Worm (Caenorhabditis elegans) whole organism, L2 larva: ENCODE data around the gene cutl-15.

Experiments
- C34F6.9 ChIP-seq: fragments of 150-350 bp; optimal IDR thresholded peaks from 2 replicates; lab custom pipeline; 2014; ENCODE audit warnings: missing biosample characterization, missing genetic modification characterization
- aly-2 ChIP-seq: fragments of 150-350 bp; optimal IDR thresholded peaks from 2 replicates; lab custom pipeline; 2014; ENCODE audit warnings: missing biosample characterization, missing genetic modification characterization
- blmp-1 ChIP-seq: sonication (generic microtip); optimal IDR thresholded peaks from 2 replicates; lab custom pipeline; 2017; ENCODE audit warnings: missing genetic modification characterization, mild to moderate bottlenecking, missing compliant biosample characterization, antibody characterized with exemption, moderate library complexity; ENCODE audit not compliant: insufficient read depth
- ceh-82 ChIP-seq: fragments of 150-350 bp; optimal IDR thresholded peaks from 2 replicates; lab custom pipeline; 2014; ENCODE audit warnings: missing biosample characterization, missing genetic modification characterization
- dmd-4 ChIP-seq: sonication (generic microtip); optimal IDR thresholded peaks from 2 replicates; lab custom pipeline; 2017; ENCODE audit warnings: missing biosample characterization, missing genetic modification characterization
- elt-1 ChIP-seq: fragments of 150-350 bp; optimal IDR thresholded peaks from 2 replicates; lab custom pipeline; 2014; ENCODE audit warnings: missing biosample characterization, missing genetic modification characterization
- fos-1 ChIP-seq: fragments of 150-350 bp; optimal IDR thresholded peaks from 2 replicates; lab custom pipeline; 2014; ENCODE audit warnings: missing biosample characterization, missing genetic modification characterization
- lin-13 ChIP-seq: fragments of 150-350 bp; optimal IDR thresholded peaks from 2 replicates; lab custom pipeline; 2014; ENCODE audit warnings: missing biosample characterization, missing genetic modification reagents, missing genetic modification characterization
- lin-39 ChIP-seq: fragments of 150-350 bp; optimal IDR thresholded peaks from 2 replicates; lab custom pipeline; 2014; ENCODE audit warnings: missing biosample characterization, missing genetic modification reagents, missing genetic modification characterization
- lsy-2 ChIP-seq, 2 experiments: fragments of 150-350 bp in 1 of 2; sonication (generic microtip) in 1 of 2; optimal IDR thresholded peaks; 2 replicates each; lab custom pipeline; 2014 to 2017; ENCODE audit warnings: missing biosample characterization in 2 of 2, missing genetic modification characterization in 2 of 2
- mab-5 ChIP-seq: fragments of 150-350 bp; optimal IDR thresholded peaks from 2 replicates; lab custom pipeline; 2014; ENCODE audit warnings: missing biosample characterization, missing genetic modification characterization
- mbf-1 ChIP-seq: sonication (generic microtip); optimal IDR thresholded peaks from 2 replicates; lab custom pipeline; 2017; ENCODE audit warnings: missing biosample characterization, missing genetic modification characterization
- nhr-11 ChIP-seq: fragments of 150-350 bp; optimal IDR thresholded peaks from 2 replicates; lab custom pipeline; 2014; ENCODE audit warnings: missing biosample characterization, missing genetic modification characterization
- nhr-129 ChIP-seq: fragments of 150-350 bp; optimal IDR thresholded peaks from 2 replicates; lab custom pipeline; 2014; ENCODE audit warnings: missing biosample characterization, missing genetic modification characterization
- nhr-23 ChIP-seq: fragments of 150-350 bp; optimal IDR thresholded peaks from 2 replicates; lab custom pipeline; 2014; ENCODE audit warnings: missing biosample characterization, missing genetic modification reagents, missing genetic modification characterization
- nhr-6 ChIP-seq: fragments of 150-350 bp; optimal IDR thresholded peaks from 2 replicates; lab custom pipeline; 2014; ENCODE audit warnings: missing biosample characterization, missing genetic modification characterization
- nhr-77 ChIP-seq: fragments of 150-350 bp; optimal IDR thresholded peaks from 2 replicates; lab custom pipeline; 2014; ENCODE audit warnings: missing biosample characterization, missing genetic modification characterization
- peb-1 ChIP-seq: fragments of 150-350 bp; optimal IDR thresholded peaks from 2 replicates; lab custom pipeline; 2014; ENCODE audit warnings: missing biosample characterization, missing genetic modification characterization
- sem-4 ChIP-seq: fragments of 150-350 bp; optimal IDR thresholded peaks from 2 replicates; lab custom pipeline; 2014; ENCODE audit warnings: missing biosample characterization, missing genetic modification reagents, missing genetic modification characterization
- skn-1 ChIP-seq: sonication (generic microtip); optimal IDR thresholded peaks from 2 replicates; lab custom pipeline; 2017; ENCODE audit warnings: missing biosample characterization, missing genetic modification characterization
- sma-3 ChIP-seq: sonication (generic microtip); optimal IDR thresholded peaks from 2 replicates; lab custom pipeline; 2016; ENCODE audit warnings: missing genetic modification reagents, missing genetic modification characterization, missing compliant biosample characterization
- sma-9 ChIP-seq, 2 experiments: fragments of 150-350 bp in 1 of 2; sonication (generic microtip) in 1 of 2; optimal IDR thresholded peaks; 2 replicates each; lab custom pipeline; 2014 to 2016; ENCODE audit warnings: missing genetic modification characterization in 2 of 2, mild to moderate bottlenecking in 1 of 2, missing biosample characterization in 1 of 2, missing compliant biosample characterization in 1 of 2, missing genetic modification reagents in 1 of 2, moderate library complexity in 1 of 2
- snpc-4 ChIP-seq: fragments of 150-350 bp; optimal IDR thresholded peaks from 2 replicates; lab custom pipeline; 2014; ENCODE audit warnings: missing biosample characterization, missing genetic modification characterization
- unc-39 ChIP-seq: fragments of 150-350 bp; optimal IDR thresholded peaks from 2 replicates; lab custom pipeline; 2014; ENCODE audit warnings: missing biosample characterization, missing genetic modification characterization
- unc-55 ChIP-seq: fragments of 150-350 bp; sonication (generic microtip); optimal IDR thresholded peaks from 3 replicates; lab custom pipeline; 2014; ENCODE audit warnings: missing biosample characterization, missing genetic modification reagents, missing genetic modification characterization
- unc-62 ChIP-seq: fragments of 150-350 bp; optimal IDR thresholded peaks from 2 replicates; lab custom pipeline; 2014; ENCODE audit warnings: missing biosample characterization, missing genetic modification reagents, missing genetic modification characterization
- zag-1 ChIP-seq: fragments of 150-350 bp; optimal IDR thresholded peaks from 2 replicates; lab custom pipeline; 2014; ENCODE audit warnings: missing biosample characterization, missing genetic modification characterization
- ztf-1 ChIP-seq: fragments of 200-800 bp; sonication (Bioruptor generic); conservative IDR thresholded peaks from 2 replicates; pipeline ENCODE4 v1.3.6; 2022; ENCODE audit warnings: missing genetic modification characterization, missing compliant biosample characterization

Gene cutl-15

DNA sequence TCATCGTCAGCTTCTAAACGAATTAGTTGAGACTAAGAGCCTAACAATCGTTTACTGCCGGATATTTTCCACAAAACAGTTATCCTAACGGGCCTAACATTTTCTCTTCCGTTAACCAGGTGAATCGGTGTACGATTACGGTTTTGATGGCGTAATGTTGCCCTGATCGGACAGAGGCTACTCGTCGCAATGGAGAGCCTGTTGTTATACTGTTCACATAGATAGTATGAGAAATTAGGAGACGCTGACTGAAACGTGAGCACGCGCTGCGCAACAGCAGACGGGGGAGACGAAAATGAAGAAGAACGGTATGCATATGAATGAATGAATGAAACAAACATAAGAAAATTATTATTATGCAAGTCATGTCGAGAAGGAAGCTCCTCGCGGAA, 48.1 kb downstream of the cutl-15 start:
- TF ChIP-seq snpc-4: no peak
- no peak for TF ChIP-seq ztf-1
- no peak for TF ChIP-seq fos-1 (tag; lab: Kevin White, UChicago)
- no peak for TF ChIP-seq sem-4 (tag; lab: Kevin White, UChicago)
- TF ChIP-seq unc-39: no peak
- TF ChIP-seq nhr-129 (tag; lab: Kevin White, UChicago): no peak
- TF ChIP-seq lin-39: no peak
- TF ChIP-seq sma-3: no peak
- no peak for TF ChIP-seq zag-1 (tag; lab: Kevin White, UChicago)
- TF ChIP-seq, all 48 proteins: peak for 0

DNA sequence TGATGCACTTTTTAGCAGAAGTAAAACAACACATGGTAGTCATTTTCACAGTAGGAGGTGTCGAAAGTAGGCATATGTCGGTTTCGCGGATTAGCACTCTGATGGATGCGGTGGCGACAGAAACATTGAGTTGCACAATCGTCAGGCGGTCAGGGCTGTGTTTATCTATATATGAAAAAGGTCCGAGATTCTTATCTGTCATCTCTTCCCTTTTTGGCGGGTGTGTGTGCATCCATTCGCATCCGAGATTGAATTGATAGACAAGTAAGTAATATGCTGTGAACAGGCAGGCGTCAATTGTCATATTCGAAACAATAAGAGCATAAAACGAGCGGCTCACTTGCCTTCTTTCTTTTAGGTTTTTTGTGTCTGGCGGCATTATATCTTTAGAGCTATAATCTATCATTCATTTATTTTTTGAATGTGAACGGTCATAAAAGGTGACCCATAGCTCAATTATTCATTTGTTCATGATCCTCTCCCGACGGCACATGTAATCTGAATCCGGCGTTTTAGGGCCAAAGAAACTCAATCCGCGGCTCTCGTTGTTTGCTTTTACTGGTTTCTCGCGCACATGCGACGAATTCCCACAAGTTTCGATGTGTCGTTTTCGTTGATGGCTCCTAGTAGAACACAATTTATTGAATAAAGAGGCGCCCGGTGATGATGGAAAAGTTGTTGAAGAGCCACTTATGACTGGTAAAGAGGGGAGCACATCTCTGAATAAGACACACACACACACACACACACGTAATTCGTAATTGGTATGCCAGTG, 48.7 kb downstream of the cutl-15 start:
- TF ChIP-seq peb-1 (tag; lab: Kevin White, UChicago) (no peak), sem-4 (tag; lab: Kevin White, UChicago) (no peak)

DNA sequence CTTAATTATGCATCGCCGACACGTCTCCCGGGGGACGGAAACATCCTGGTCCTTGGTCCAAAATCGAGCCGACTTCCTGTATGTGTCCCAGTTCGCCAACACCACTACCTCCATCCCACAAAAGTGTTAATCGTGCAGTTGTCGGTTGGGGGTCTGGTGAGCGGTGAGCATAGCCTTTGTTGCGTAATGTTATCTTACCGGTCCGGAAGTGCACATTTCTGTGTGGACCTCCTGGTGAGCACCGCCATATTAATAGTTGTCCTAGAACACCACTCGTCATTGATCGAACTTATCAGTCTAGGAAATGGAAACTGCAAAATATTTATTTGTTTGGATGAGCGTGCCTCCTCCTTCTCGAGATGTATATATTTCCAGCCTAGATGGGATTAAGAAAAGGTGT, 50.2 kb downstream of the cutl-15 start:
- TF ChIP-seq fos-1 (tag; lab: Kevin White, UChicago): no peak
- TF ChIP-seq mab-5 (tag; lab: Kevin White, UChicago): no peak

DNA sequence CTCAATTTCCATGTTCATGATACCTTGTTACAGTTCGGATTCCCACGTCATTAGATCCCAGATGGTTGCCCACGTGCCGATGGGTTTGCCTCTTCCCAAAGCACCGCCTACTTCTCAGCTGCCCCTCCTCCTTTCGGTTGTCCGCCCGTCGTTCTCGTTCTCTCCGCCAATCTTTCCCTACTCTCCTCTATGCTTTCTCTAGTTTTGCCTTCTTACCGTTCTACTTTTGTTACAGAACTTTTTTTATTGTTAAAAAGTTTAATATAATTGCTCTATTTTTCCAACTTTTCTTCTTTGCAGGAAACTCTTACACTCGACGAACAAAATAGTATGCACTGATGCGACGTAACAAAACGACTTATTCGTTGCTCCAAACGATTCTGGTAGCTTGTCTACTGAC, 50.9 kb downstream of the cutl-15 start, which contains the start of gene lat-1:
lat-1 (plus strand) TSS at position 301 of the 400 bp plus-strand sequence.
- no peak for TF ChIP-seq mbf-1
- TF ChIP-seq ztf-1: no peak
- TF ChIP-seq skn-1 (tag; lab: Kevin White, UChicago): no peak
- no peak for TF ChIP-seq fos-1 (tag; lab: Kevin White, UChicago)
- no peak for TF ChIP-seq nhr-11 (tag; lab: Kevin White, UChicago)
- no peak for TF ChIP-seq unc-55 (GFP tag; lab: Kevin White, UChicago)
- TF ChIP-seq elt-1: no peak
- no peak for TF ChIP-seq sem-4 (tag; lab: Kevin White, UChicago)
- no peak for TF ChIP-seq lin-13
- TF ChIP-seq nhr-23: no peak
- no peak for TF ChIP-seq C34F6.9 (tag; lab: Kevin White, UChicago)
- no peak for TF ChIP-seq zag-1 (tag; lab: Kevin White, UChicago)
- TF ChIP-seq nhr-6 (tag; lab: Kevin White, UChicago): no peak
- no peak for TF ChIP-seq sma-9 (GFP tag; optimal IDR thresholded peaks at IDR 0.05; lab: Kevin White, UChicago)
- no peak for TF ChIP-seq sma-9 (tag; optimal IDR thresholded peaks at IDR 0.05; lab: Kevin White, UChicago)
- no peak for TF ChIP-seq unc-62 (GFP tag; lab: Kevin White, UChicago)
- no peak for TF ChIP-seq lsy-2 (tag; optimal IDR thresholded peaks at IDR 0.05; lab: Kevin White, UChicago)

DNA sequence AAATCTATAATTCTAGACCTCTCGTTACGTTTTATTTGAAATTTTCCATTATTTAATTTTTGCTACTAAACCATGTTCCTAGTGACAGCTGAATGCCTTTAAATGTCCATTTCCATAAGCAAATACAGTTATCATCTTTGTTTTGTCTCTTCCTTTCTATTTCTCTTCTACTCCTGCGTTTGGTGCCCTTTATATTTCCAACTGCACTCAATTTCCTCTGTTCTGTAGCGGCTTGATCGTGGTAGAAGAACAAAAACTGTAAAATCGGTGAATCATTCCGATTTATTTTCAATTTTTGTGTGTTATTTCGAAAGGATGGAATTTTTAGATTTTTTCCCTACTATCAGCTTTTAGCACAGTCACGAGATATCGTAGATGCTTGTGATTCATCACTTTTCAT, 51.6 kb downstream of the cutl-15 start:
- no peak for TF ChIP-seq ceh-82 (tag; lab: Kevin White, UChicago)
- TF ChIP-seq unc-39: no peak
- TF ChIP-seq fos-1 (tag; lab: Kevin White, UChicago): peak; percentile 47

DNA sequence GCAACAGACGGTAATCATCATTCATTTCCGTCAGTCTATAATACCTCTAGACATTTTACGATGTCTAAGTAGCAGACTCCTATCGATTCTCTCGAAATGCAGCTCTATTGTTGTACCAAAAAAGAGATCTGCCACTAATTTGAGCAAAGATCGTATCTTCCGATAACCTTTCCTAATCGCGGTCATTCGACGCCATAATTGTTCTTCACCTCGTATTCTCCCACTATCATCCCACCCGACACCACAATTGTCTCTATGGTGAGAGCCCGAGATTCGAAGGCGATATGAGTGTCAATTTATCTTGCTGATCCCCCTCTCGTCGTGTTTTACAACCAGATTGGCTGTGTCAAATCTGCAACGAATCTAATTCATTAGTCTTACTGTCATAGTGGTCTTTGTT, 52.1 kb downstream of the cutl-15 start:
- no peak for TF ChIP-seq ztf-1
- TF ChIP-seq mab-5 (tag; lab: Kevin White, UChicago): no peak
- no peak for TF ChIP-seq dmd-4 (tag; lab: Kevin White, UChicago)
- no peak for TF ChIP-seq lin-39
- TF ChIP-seq aly-2 (tag; lab: Kevin White, UChicago): no peak
- no peak for TF ChIP-seq nhr-77 (tag; lab: Kevin White, UChicago)
- no peak for TF ChIP-seq ceh-82 (tag; lab: Kevin White, UChicago)
- TF ChIP-seq blmp-1: no peak
- TF ChIP-seq zag-1 (tag; lab: Kevin White, UChicago): no peak
